Fruit fly (Drosophila melanogaster): ENCODE measurements around the gene r.

r gene

dm6 chrX:16654931-16655409 lies at the start of gene r, which contains the start of gene Nemp:
TSS of gene r (plus strand) at chrX:16655359.
TSS of gene Nemp (minus strand) at chrX:16655015.
- no peak for TF ChIP-seq Sox102F (GFP tag; optimal IDR thresholded peaks at IDR 0.05)
- no peak for TF ChIP-seq CG31627 (GFP tag; optimal IDR thresholded peaks at IDR 0.05)
- TF ChIP-seq CG6792 (GFP tag; optimal IDR thresholded peaks at IDR 0.05) = no peak
- peak; percentile 86 for TF ChIP-seq fkh (GFP tag; optimal IDR thresholded peaks at IDR 0.05)
- TF ChIP-seq CG8119 (GFP tag; IDR thresholded peaks at IDR 0.05) = no peak
- TF ChIP-seq Hr4 (GFP tag; optimal IDR thresholded peaks at IDR 0.05) = no peak
- TF ChIP-seq OdsH (GFP tag; optimal IDR thresholded peaks at IDR 0.05) = no peak
- peak; percentile 7 for TF ChIP-seq Sox14 (GFP tag; optimal IDR thresholded peaks at IDR 0.05)

dm6 chrX:16607828-16608227 lies 47.3 kb upstream of the r start:
- TF ChIP-seq ss (GFP tag; optimal IDR thresholded peaks at IDR 0.05) = peak in 1 of 2 experiments; percentile 4
- peak; percentile 45 for TF ChIP-seq CG1621 (tag; optimal IDR thresholded peaks at IDR 0.05)
- TF ChIP-seq vri (GFP tag; optimal IDR thresholded peaks at IDR 0.05) = no peak
- no peak for TF ChIP-seq lz (GFP tag; optimal IDR thresholded peaks at IDR 0.05)
- no peak for TF ChIP-seq CG8632 (GFP tag; optimal IDR thresholded peaks at IDR 0.05)

- TF ChIP-seq CG6854 (GFP tag; optimal IDR thresholded peaks at IDR 0.05) (peak; percentile 4), dsx (GFP tag; optimal IDR thresholded peaks at IDR 0.05; ENCODE audit: poor library complexity, severe bottlenecking) (peak; percentile 20), Sox14 (GFP tag; optimal IDR thresholded peaks at IDR 0.05) (peak; percentile 15), ss (GFP tag; optimal IDR thresholded peaks at IDR 0.05) (peak; percentile 31 to 58), CG8119 (GFP tag; IDR thresholded peaks at IDR 0.05) (peak; percentile 22; the same call in 1 of the 3 replicates), svp (GFP tag) (no peak), esn (GFP tag; optimal IDR thresholded peaks at IDR 0.05) (peak; percentile 22), Eip78C (GFP tag) (peak; percentile 10), Hr4 (GFP tag; optimal IDR thresholded peaks at IDR 0.05) (no peak), eg (GFP tag; IDR thresholded peaks at IDR 0.05) (0 out of 3 replicates have a peak, but pooled peaks have one; percentile 11), Eip75B (GFP tag; optimal IDR thresholded peaks at IDR 0.05) (no peak)
Observed at dm6 chrX:16610601-16611058, 44.5 kb upstream of the r start, which contains the start of gene mbt. TSS of gene mbt (plus strand) at chrX:16610685.

dm6 chrX:16616773-16617738 lies 38.1 kb upstream of the r start:
- peak; percentile 66 for TF ChIP-seq Eip78C (GFP tag)
- peak; percentile 69 for TF ChIP-seq Blimp-1 (GFP tag; optimal IDR thresholded peaks at IDR 0.05)
- no peak for TF ChIP-seq CG16779 (tag; optimal IDR thresholded peaks at IDR 0.05)
- peak; percentile 19; the same call in 1 of the 3 replicates for TF ChIP-seq CG6163 (GFP tag; IDR thresholded peaks at IDR 0.05)
- no peak for TF ChIP-seq Sox102F (GFP tag; optimal IDR thresholded peaks at IDR 0.05)
- peak in 1 of 2 experiments; percentile 21 for TF ChIP-seq ss (GFP tag; optimal IDR thresholded peaks at IDR 0.05)
- TF ChIP-seq CG1621 (tag; optimal IDR thresholded peaks at IDR 0.05) = no peak
- TF ChIP-seq svp (GFP tag) = peak; percentile 44

dm6 chrX:16618724-16619123 lies 36.4 kb upstream of the r start:
- TF ChIP-seq CG8119 (GFP tag; IDR thresholded peaks at IDR 0.05) = 0 out of 3 replicates have a peak, but pooled peaks have one; percentile 3
- no peak for TF ChIP-seq CG3919 (GFP tag; optimal IDR thresholded peaks at IDR 0.05)
- TF ChIP-seq Blimp-1 (GFP tag; optimal IDR thresholded peaks at IDR 0.05) = peak; percentile 51

- TF ChIP-seq Sox14 (GFP tag; optimal IDR thresholded peaks at IDR 0.05) (no peak), eg (GFP tag; IDR thresholded peaks at IDR 0.05) (0 out of 3 replicates have a peak, but pooled peaks have one; percentile 23), OdsH (GFP tag; optimal IDR thresholded peaks at IDR 0.05) (no peak), CG6163 (GFP tag; IDR thresholded peaks at IDR 0.05) (0 out of 3 replicates have a peak, but pooled peaks have one; percentile 34), Eip93F (GFP tag; optimal IDR thresholded peaks at IDR 0.05) (no peak), Hr39 (GFP tag; optimal IDR thresholded peaks at IDR 0.05) (no peak), CG31627 (GFP tag; optimal IDR thresholded peaks at IDR 0.05) (no peak), ss (GFP tag; optimal IDR thresholded peaks at IDR 0.05) (peak in 1 of 2 experiments; percentile 8), Lpt (GFP tag; optimal IDR thresholded peaks at IDR 0.05) (no peak), achi (GFP tag; optimal IDR thresholded peaks at IDR 0.05) (no peak), fkh (GFP tag; optimal IDR thresholded peaks at IDR 0.05) (no peak), acj6 (GFP tag; optimal IDR thresholded peaks at IDR 0.05) (no peak), salr (GFP tag; optimal IDR thresholded peaks at IDR 0.05) (no peak)
Observed at dm6 chrX:16621462-16621861, 33.7 kb upstream of the r start, which contains the start of gene CG9782. TSS of gene CG9782 (minus strand) at chrX:16621589.
